Fruit fly (Drosophila melanogaster): ENCODE results near the gene Desat2.

DNA sequence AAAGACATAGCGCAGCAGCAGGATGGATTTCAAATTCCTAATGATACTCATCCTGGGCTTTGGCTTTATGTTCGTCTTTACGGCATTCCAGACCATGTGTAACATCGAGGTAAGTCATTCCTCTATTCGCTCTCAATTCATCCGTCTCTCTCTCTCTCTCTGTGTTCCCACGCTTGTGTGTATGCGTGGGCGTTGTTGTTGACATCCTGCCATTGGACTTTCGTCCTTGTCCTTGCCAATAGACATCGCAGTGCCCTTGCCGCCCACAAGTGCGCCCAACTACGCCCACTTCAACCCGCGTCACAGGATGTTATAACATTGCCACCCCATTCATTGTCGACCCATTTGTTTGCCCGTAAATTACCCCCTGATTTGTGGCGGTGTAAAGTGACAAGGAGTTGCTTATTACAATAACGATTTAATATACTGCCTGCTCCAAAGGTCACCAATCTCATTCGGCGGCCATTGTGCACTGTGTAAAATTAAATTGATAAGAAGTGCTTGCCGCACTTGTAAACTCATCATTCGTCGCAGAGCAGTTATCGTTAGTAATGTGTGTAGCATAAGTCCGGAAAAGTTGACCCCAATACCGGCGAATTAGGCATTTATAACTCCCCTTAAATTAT lies 13.7 kb downstream of the Desat2 start:
- TF ChIP-seq CG8478 (optimal IDR thresholded peaks at IDR 0.05) (no peak), usp (GFP tag; optimal IDR thresholded peaks at IDR 0.05) (no peak), psq (optimal IDR thresholded peaks at IDR 0.05) (no peak), EcR (GFP tag; optimal IDR thresholded peaks at IDR 0.05) (no peak), Dll (optimal IDR thresholded peaks at IDR 0.05) (no peak), pan (optimal IDR thresholded peaks at IDR 0.05) (no peak)

Measured in whole organism.